Fruit fly (Drosophila melanogaster) whole organism, adult: ENCODE results near the gene pyd.
A peak's percentile ranks its signal among the peaks of the same experiment; 100 is the strongest.

Source experiments
- CG12768 ChIP-seq: fragments of 200-800 bp; sonication (Bioruptor generic); optimal IDR thresholded peaks from 2 replicates; lab custom pipeline; 2017; ENCODE audit warnings: missing biosample characterization, missing genetic modification characterization, mild to moderate bottlenecking, moderate library complexity, missing genetic modification reagents
- CG5204 ChIP-seq: fragments of 200-800 bp; sonication (Bioruptor generic); optimal IDR thresholded peaks from 2 replicates; lab custom pipeline; 2016; ENCODE audit warnings: missing biosample characterization, missing genetic modification characterization
- Clk ChIP-seq: fragments of 200-800 bp; sonication (Bioruptor generic); optimal IDR thresholded peaks from 2 replicates; lab custom pipeline; 2017; ENCODE audit warnings: missing biosample characterization, missing genetic modification characterization
- bab1 ChIP-seq: fragments of 200-800 bp; sonication (Bioruptor generic); optimal IDR thresholded peaks from 3 replicates; lab custom pipeline; 2019; ENCODE audit warnings: missing biosample characterization, mild to moderate bottlenecking, missing genetic modification characterization, moderate library complexity

dm6 chr3R:8980776-8981165, 49.1 kb upstream of the pyd start, which contains the start of gene CAHbeta:
- TF ChIP-seq Clk (GFP tag; lab: Kevin White, UChicago) (no peak), CG5204 (GFP tag; lab: Kevin White, UChicago) (no peak), bab1 (GFP tag; lab: Kevin White, UChicago) (peak; percentile 57), CG12768 (peak; percentile 67)
